Fruit fly (Drosophila melanogaster) whole organism, embryonic: Measurements from ENCODE around the gene CG13071.

Experiments used
- Atf-2 ChIP-seq: fragments of 200-800 bp; sonication (Bioruptor generic); optimal IDR thresholded peaks from 2 replicates; lab custom pipeline; 2016; ENCODE audit warnings: missing biosample characterization, missing genetic modification characterization
- Atf6 ChIP-seq: fragments of 200-800 bp; sonication (Bioruptor generic); IDR thresholded peaks from 2 replicates; pipeline ENCODE4 v1.3.6; 2022; ENCODE audit warnings: missing biosample characterization, missing genetic modification characterization
- Bgb ChIP-seq: fragments of 200-800 bp; sonication (Bioruptor generic); IDR thresholded peaks from 2 replicates; pipeline ENCODE4 v1.3.6; 2022; ENCODE audit warnings: missing biosample characterization, missing genetic modification characterization; ENCODE audit not compliant: partially characterized antibody
- CG10321 ChIP-seq: fragments of 200-800 bp; sonication (Bioruptor generic); IDR thresholded peaks from 2 replicates; pipeline ENCODE4 v1.3.6; 2022; ENCODE audit warnings: missing biosample characterization, missing genetic modification characterization
- CG10462 ChIP-seq: fragments of 200-800 bp; sonication (Bioruptor generic); optimal IDR thresholded peaks from 2 replicates; lab custom pipeline; 2016; ENCODE audit warnings: missing biosample characterization, missing genetic modification characterization
- CG11504 ChIP-seq: fragments of 200-800 bp; sonication (Bioruptor generic); optimal IDR thresholded peaks from 3 replicates; lab custom pipeline; 2019; ENCODE audit warnings: missing biosample characterization, mild to moderate bottlenecking, missing genetic modification characterization, moderate library complexity
- CG1233 ChIP-seq: fragments of 200-800 bp; sonication (Bioruptor generic); optimal IDR thresholded peaks from 4 replicates; lab custom pipeline; 2018; ENCODE audit warnings: missing biosample characterization, mild to moderate bottlenecking, missing genetic modification characterization
- CG13123 ChIP-seq: fragments of 200-800 bp; sonication (Bioruptor generic); optimal IDR thresholded peaks from 2 replicates; lab custom pipeline; 2016; ENCODE audit warnings: missing biosample characterization, missing genetic modification characterization
- CG15601 ChIP-seq: fragments of 200-800 bp; sonication (Bioruptor generic); optimal IDR thresholded peaks from 3 replicates; lab custom pipeline; 2019; ENCODE audit warnings: missing biosample characterization, mild to moderate bottlenecking, missing genetic modification characterization, moderate library complexity
- CG16813 ChIP-seq: fragments of 200-800 bp; sonication (Bioruptor generic); IDR thresholded peaks from 3 replicates; pipeline ENCODE4 v1.3.6; 2022; ENCODE audit warnings: missing biosample characterization, missing genetic modification characterization; ENCODE audit not compliant: partially characterized antibody
- CG17568 ChIP-seq: fragments of 200-800 bp; sonication (Bioruptor generic); optimal IDR thresholded peaks from 2 replicates; lab custom pipeline; 2018; ENCODE audit warnings: missing biosample characterization, mild to moderate bottlenecking, missing genetic modification characterization, moderate library complexity
- CG17612 ChIP-seq: fragments of 200-800 bp; sonication (Bioruptor generic); IDR thresholded peaks from 2 replicates; pipeline ENCODE4 v1.3.6; 2022; ENCODE audit warnings: missing biosample characterization, missing genetic modification characterization
- CG17802 ChIP-seq: fragments of 200-800 bp; sonication (Bioruptor generic); optimal IDR thresholded peaks from 2 replicates; lab custom pipeline; 2018; ENCODE audit warnings: missing biosample characterization, mild to moderate bottlenecking, missing genetic modification characterization, moderate library complexity
- CG18011 ChIP-seq: fragments of 200-800 bp; sonication (Bioruptor generic); optimal IDR thresholded peaks from 2 replicates; lab custom pipeline; 2017; ENCODE audit warnings: missing biosample characterization, missing genetic modification characterization, mild to moderate bottlenecking, moderate library complexity, missing genotype
- CG31224 ChIP-seq: fragments of 200-800 bp; sonication (Bioruptor generic); IDR thresholded peaks from 2 replicates; pipeline ENCODE4 v1.3.6; 2022; ENCODE audit warnings: missing biosample characterization, missing genetic modification characterization
- CG31365 ChIP-seq: fragments of 200-800 bp; sonication (Bioruptor generic); optimal IDR thresholded peaks from 2 replicates; lab custom pipeline; 2018; ENCODE audit warnings: missing biosample characterization, mild to moderate bottlenecking, missing genetic modification characterization
- CG34224 ChIP-seq: fragments of 200-800 bp; sonication (Bioruptor generic); IDR thresholded peaks from 3 replicates; pipeline ENCODE4 v1.3.6; 2022; ENCODE audit warnings: missing biosample characterization, missing genetic modification characterization; ENCODE audit not compliant: partially characterized antibody
- CG5245 ChIP-seq: fragments of 200-800 bp; sonication (Bioruptor generic); optimal IDR thresholded peaks from 3 replicates; lab custom pipeline; 2016; ENCODE audit warnings: missing biosample characterization, missing genetic modification characterization
- CG7786 ChIP-seq: fragments of 200-800 bp; sonication (Bioruptor generic); optimal IDR thresholded peaks from 2 replicates; lab custom pipeline; 2016; ENCODE audit warnings: missing biosample characterization, missing genetic modification characterization
- CG9215 ChIP-seq: fragments of 200-800 bp; sonication (Bioruptor generic); IDR thresholded peaks from 2 replicates; pipeline ENCODE4 v1.3.6; 2022; ENCODE audit warnings: missing biosample characterization, missing genetic modification characterization
- CG9727 ChIP-seq: fragments of 200-800 bp; sonication (Bioruptor generic); optimal IDR thresholded peaks from 3 replicates; lab custom pipeline; 2017; ENCODE audit warnings: missing biosample characterization, mild to moderate bottlenecking, missing genetic modification characterization
- CG9797 ChIP-seq: fragments of 200-800 bp; sonication (Bioruptor generic); optimal IDR thresholded peaks from 3 replicates; lab custom pipeline; 2018; ENCODE audit warnings: missing biosample characterization, mild to moderate bottlenecking, missing genetic modification characterization
- CHES-1-like ChIP-seq: fragments of 200-800 bp; sonication (Bioruptor generic); optimal IDR thresholded peaks from 2 replicates; lab custom pipeline; 2016; ENCODE audit warnings: missing biosample characterization, missing genetic modification characterization
- D19B ChIP-seq: fragments of 200-800 bp; sonication (Bioruptor generic); optimal IDR thresholded peaks from 2 replicates; lab custom pipeline; 2017; ENCODE audit warnings: missing biosample characterization, mild to moderate bottlenecking, missing genetic modification characterization
- ERR ChIP-seq: fragments of 200-800 bp; sonication (Bioruptor generic); optimal IDR thresholded peaks from 2 replicates; lab custom pipeline; 2016; ENCODE audit warnings: missing biosample characterization, missing genetic modification characterization
- Eip74EF ChIP-seq, 2 experiments: fragments of 200-800 bp in 1 of 2; fragments of >200 bp in 1 of 2; sonication (Bioruptor generic) in 1 of 2; optimal IDR thresholded peaks; 2 replicates each; lab custom pipeline; 2017 to 2019; ENCODE audit warnings: missing biosample characterization in 2 of 2, missing genetic modification characterization in 2 of 2, mild to moderate bottlenecking in 1 of 2, moderate library complexity in 1 of 2
- Ets97D ChIP-seq: fragments of 200-800 bp; sonication (Bioruptor generic); optimal IDR thresholded peaks from 3 replicates; lab custom pipeline; 2016; ENCODE audit warnings: missing biosample characterization, missing genetic modification characterization
- Fer3 ChIP-seq: fragments of 200-800 bp; sonication (Bioruptor generic); optimal IDR thresholded peaks from 2 replicates; lab custom pipeline; 2018; ENCODE audit warnings: missing biosample characterization, mild to moderate bottlenecking, missing genetic modification characterization, moderate library complexity
- H2.0 ChIP-seq: fragments of 200-800 bp; sonication (Bioruptor generic); IDR thresholded peaks from 2 replicates; pipeline ENCODE4 v1.3.6; 2022; ENCODE audit warnings: missing biosample characterization, missing genetic modification characterization
- Hr51 ChIP-seq, 2 experiments: fragments of 200-800 bp; sonication (Bioruptor generic); optimal IDR thresholded peaks; 2 replicates in 1 of 2; 3 replicates in 1 of 2; lab custom pipeline; 2016 to 2018; ENCODE audit warnings: missing biosample characterization in 2 of 2, missing genetic modification characterization in 2 of 2, mild to moderate bottlenecking in 1 of 2, moderate library complexity in 1 of 2
- Lpt ChIP-seq: fragments of >200 bp; optimal IDR thresholded peaks from 2 replicates; lab custom pipeline; 2018; ENCODE audit warnings: missing biosample characterization, missing genetic modification characterization
- NK7.1 ChIP-seq: fragments of 200-800 bp; sonication (Bioruptor generic); optimal IDR thresholded peaks from 3 replicates; lab custom pipeline; 2016; ENCODE audit warnings: missing biosample characterization, missing genetic modification characterization
- Nf-YC ChIP-seq: fragments of 200-800 bp; optimal IDR thresholded peaks from 3 replicates; lab custom pipeline; 2019; ENCODE audit warnings: missing biosample characterization, mild to moderate bottlenecking, missing genetic modification characterization, moderate library complexity
- Ptx1 ChIP-seq: fragments of 200-800 bp; sonication (Bioruptor generic); IDR thresholded peaks from 2 replicates; pipeline ENCODE4 v1.3.6; 2022; ENCODE audit warnings: missing biosample characterization, missing genetic modification characterization
- Spps ChIP-seq: fragments of 200-800 bp; sonication (Bioruptor generic); optimal IDR thresholded peaks from 2 replicates; lab custom pipeline; 2018; ENCODE audit warnings: missing biosample characterization, mild to moderate bottlenecking, missing genetic modification characterization
- TFAM ChIP-seq: fragments of 200-800 bp; sonication (Bioruptor generic); optimal IDR thresholded peaks from 2 replicates; lab custom pipeline; 2017; ENCODE audit warnings: missing biosample characterization, missing genetic modification characterization, inconsistent platforms
- bbx ChIP-seq: fragments of 200-800 bp; sonication (Bioruptor generic); IDR thresholded peaks from 2 replicates; pipeline ENCODE4 v1.3.6; 2022; ENCODE audit warnings: missing biosample characterization, missing genetic modification characterization; ENCODE audit not compliant: partially characterized antibody
- cas ChIP-seq: fragments of 200-800 bp; sonication (Bioruptor generic); IDR thresholded peaks from 2 replicates; pipeline ENCODE4 v1.3.6; 2022; ENCODE audit warnings: missing biosample characterization, missing genetic modification characterization
- croc ChIP-seq: fragments of 200-800 bp; sonication (Bioruptor generic); conservative IDR thresholded peaks from 3 replicates; pipeline ENCODE4 v1.3.6; 2022; ENCODE audit warnings: missing biosample characterization, missing genetic modification characterization
- disco-r ChIP-seq: fragments of 200-800 bp; sonication (Bioruptor generic); optimal IDR thresholded peaks from 2 replicates; lab custom pipeline; 2016; ENCODE audit warnings: missing biosample characterization, missing genetic modification characterization
- fu2 ChIP-seq: fragments of 200-800 bp; sonication (Bioruptor generic); optimal IDR thresholded peaks from 2 replicates; lab custom pipeline; 2016; ENCODE audit warnings: missing biosample characterization, missing genetic modification characterization
- kah ChIP-seq: fragments of 200-800 bp; sonication (Bioruptor generic); optimal IDR thresholded peaks from 2 replicates; lab custom pipeline; 2018; ENCODE audit warnings: missing biosample characterization, mild to moderate bottlenecking, missing genetic modification characterization
- nerfin-1 ChIP-seq: fragments of 200-800 bp; sonication (Bioruptor generic); optimal IDR thresholded peaks from 3 replicates; lab custom pipeline; 2019; ENCODE audit warnings: missing biosample characterization, mild to moderate bottlenecking, missing genetic modification characterization, moderate library complexity
- sisA ChIP-seq: fragments of 200-800 bp; sonication (Bioruptor generic); IDR thresholded peaks from 2 replicates; pipeline ENCODE4 v1.3.6; 2022; ENCODE audit warnings: missing biosample characterization, missing genetic modification characterization
- sr ChIP-seq: fragments of 200-800 bp; sonication (Bioruptor generic); IDR thresholded peaks from 3 replicates; pipeline ENCODE4 v1.3.6; 2022; ENCODE audit warnings: missing biosample characterization, missing genetic modification characterization
- twi ChIP-seq: fragments of 200-800 bp; optimal IDR thresholded peaks from 2 replicates; lab custom pipeline; 2019; ENCODE audit warnings: missing biosample characterization, mild to moderate bottlenecking, missing genetic modification characterization, moderate library complexity

CG13071 gene

dm6 chr3L:16305820-16306650, 43.5 kb downstream of the CG13071 start, which contains the start of the genes CG13043 and CG13063 (continued):
- TF ChIP-seq CG10321 (GFP tag; lab: Robert Waterston, UW) (no peak), CG1233 (GFP tag; lab: Kevin White, UChicago) (no peak), CG9797 (GFP tag; lab: Kevin White, UChicago) (no peak), CG17568 (no peak), Atf6 (GFP tag; lab: Robert Waterston, UW) (peak; percentile 15; the same call in 1 of the 2 replicates), cas (GFP tag; lab: Robert Waterston, UW) (no peak), CG9215 (GFP tag; lab: Robert Waterston, UW) (no peak), H2.0 (GFP tag; lab: Robert Waterston, UW) (0 out of 2 replicates have a peak, but pooled peaks have one; percentile 17), Hr51 (GFP tag; optimal IDR thresholded peaks at IDR 0.05; lab: Kevin White, UChicago) (peak in 1 of 2 experiments; percentile 37), CG9727 (no peak), CG31365 (tag; lab: Kevin White, UChicago) (no peak), D19B (GFP tag; lab: Kevin White, UChicago) (no peak), TFAM (GFP tag; lab: Kevin White, UChicago) (no peak), ERR (no peak), CG17802 (tag; lab: Kevin White, UChicago) (no peak), Nf-YC (no peak), Ets97D (no peak), CG7786 (GFP tag; lab: Kevin White, UChicago) (no peak), CG15601 (no peak), CG31224 (GFP tag; lab: Robert Waterston, UW) (no peak), Eip74EF (GFP tag; optimal IDR thresholded peaks at IDR 0.05; lab: Kevin White, UChicago) (peak in 1 of 2 experiments; percentile 5), sr (no peak), Fer3 (no peak), twi (tag; lab: Kevin White, UChicago) (no peak), sisA (GFP tag; lab: Robert Waterston, UW) (no peak), CG10462 (GFP tag; lab: Kevin White, UChicago) (no peak), croc (no peak), CHES-1-like (GFP tag; lab: Kevin White, UChicago) (no peak), NK7.1 (GFP tag; lab: Kevin White, UChicago) (no peak), CG17612 (GFP tag; lab: Robert Waterston, UW) (no peak), Spps (tag; lab: Kevin White, UChicago) (no peak), Atf-2 (GFP tag; lab: Kevin White, UChicago) (no peak), fu2 (GFP tag; lab: Kevin White, UChicago) (no peak), CG16813 (GFP tag; lab: Robert Waterston, UW) (no peak), Lpt (GFP tag; lab: Kevin White, UChicago) (no peak), Bgb (GFP tag; lab: Robert Waterston, UW) (no peak), CG5245 (no peak), CG18011 (GFP tag; lab: Kevin White, UChicago) (no peak), Ptx1 (GFP tag; lab: Robert Waterston, UW) (peak; percentile 35; the same call in 1 of the 2 replicates), CG13123 (no peak), bbx (GFP tag; lab: Robert Waterston, UW) (no peak), kah (GFP tag; lab: Kevin White, UChicago) (no peak), CG34224 (no peak), CG11504 (tag; lab: Kevin White, UChicago) (peak; percentile 59), disco-r (no peak), nerfin-1 (tag; lab: Kevin White, UChicago) (no peak)
